Worm (Caenorhabditis elegans) whole organism, late embryonic: ENCODE measurements around the gene C33G8.2.

Experiments used
- C38D4.7 ChIP-seq: fragments of 200-800 bp; sonication (Bioruptor generic); optimal IDR thresholded peaks from 2 replicates; lab custom pipeline; 2018; ENCODE audit warnings: mild to moderate bottlenecking, missing genetic modification characterization, moderate library complexity, missing compliant biosample characterization
- F13H6.1 ChIP-seq: sonication (generic microtip); optimal IDR thresholded peaks from 2 replicates; lab custom pipeline; 2016; ENCODE audit warnings: missing genetic modification characterization, missing compliant biosample characterization
- T23F11.4 ChIP-seq: fragments of 200-800 bp; sonication (Bioruptor generic); optimal IDR thresholded peaks from 2 replicates; lab custom pipeline; 2018; ENCODE audit warnings: mild to moderate bottlenecking, missing genetic modification characterization, missing compliant biosample characterization
- Y22D7AL.16 ChIP-seq: sonication (generic microtip); optimal IDR thresholded peaks from 2 replicates; lab custom pipeline; 2016; ENCODE audit warnings: missing genetic modification characterization, missing compliant biosample characterization
- ahr-1 ChIP-seq: sonication (generic microtip); optimal IDR thresholded peaks from 2 replicates; lab custom pipeline; 2016; ENCODE audit warnings: missing genetic modification characterization, missing compliant biosample characterization
- ama-1 ChIP-seq: fragments of 150-350 bp; optimal IDR thresholded peaks from 2 replicates; lab custom pipeline; 2014
- ceh-14 ChIP-seq: sonication (generic microtip); optimal IDR thresholded peaks from 2 replicates; lab custom pipeline; 2016; ENCODE audit warnings: missing genotype, missing genetic modification characterization, missing compliant biosample characterization
- ceh-19 ChIP-seq: fragments of 200-800 bp; sonication (Bioruptor generic); optimal IDR thresholded peaks from 2 replicates; lab custom pipeline; 2018; ENCODE audit warnings: mild to moderate bottlenecking, missing genetic modification characterization, missing compliant biosample characterization
- ceh-22 ChIP-seq: sonication (generic microtip); optimal IDR thresholded peaks from 2 replicates; lab custom pipeline; 2017; ENCODE audit warnings: missing biosample characterization, missing genetic modification characterization
- ceh-24 ChIP-seq: sonication (generic microtip); optimal IDR thresholded peaks from 2 replicates; lab custom pipeline; 2016; ENCODE audit warnings: mild to moderate bottlenecking, missing genetic modification characterization, missing compliant biosample characterization
- ceh-30 ChIP-seq: fragments of 150-350 bp; optimal IDR thresholded peaks from 2 replicates; lab custom pipeline; 2014; ENCODE audit warnings: missing biosample characterization, missing genetic modification characterization
- ceh-31 ChIP-seq: sonication (generic microtip); optimal IDR thresholded peaks from 2 replicates; lab custom pipeline; 2016; ENCODE audit warnings: missing genetic modification characterization, missing compliant biosample characterization
- ceh-45 ChIP-seq: fragments of 200-800 bp; sonication (Bioruptor generic); IDR thresholded peaks from 2 replicates; pipeline ENCODE4 v1.3.6; 2022; ENCODE audit warnings: missing genetic modification reagents, missing genetic modification characterization, missing compliant biosample characterization
- ceh-6 ChIP-seq: fragments of 200-800 bp; sonication (Bioruptor generic); optimal IDR thresholded peaks from 2 replicates; lab custom pipeline; 2018; ENCODE audit warnings: mild to moderate bottlenecking, missing genetic modification characterization, missing compliant biosample characterization
- dve-1 ChIP-seq: sonication (generic microtip); optimal IDR thresholded peaks from 2 replicates; lab custom pipeline; 2017; ENCODE audit warnings: antibody characterized with exemption, mild to moderate bottlenecking, missing genetic modification characterization, missing compliant biosample characterization
- elt-2 ChIP-seq: sonication (generic microtip); optimal IDR thresholded peaks from 2 replicates; lab custom pipeline; 2016; ENCODE audit warnings: missing genetic modification reagents, missing genetic modification characterization, missing compliant biosample characterization
- ets-4 ChIP-seq: sonication (generic microtip); optimal IDR thresholded peaks from 2 replicates; lab custom pipeline; 2016; ENCODE audit warnings: missing genetic modification characterization, missing compliant biosample characterization
- fax-1 ChIP-seq: sonication (generic microtip); optimal IDR thresholded peaks from 2 replicates; lab custom pipeline; 2016; ENCODE audit warnings: missing genotype, missing genetic modification characterization, missing compliant biosample characterization
- fkh-6 ChIP-seq: sonication (generic microtip); optimal IDR thresholded peaks from 2 replicates; lab custom pipeline; 2016; ENCODE audit warnings: missing genetic modification characterization, missing compliant biosample characterization
- hlh-13 ChIP-seq: fragments of 200-800 bp; sonication (Bioruptor generic); optimal IDR thresholded peaks from 2 replicates; lab custom pipeline; 2018; ENCODE audit warnings: mild to moderate bottlenecking, missing genetic modification characterization, missing compliant biosample characterization
- hlh-15 ChIP-seq: sonication (generic microtip); optimal IDR thresholded peaks from 2 replicates; lab custom pipeline; 2016; ENCODE audit warnings: missing genetic modification characterization, missing compliant biosample characterization
- lin-11 ChIP-seq: fragments of 200-800 bp; sonication (Bioruptor generic); optimal IDR thresholded peaks from 2 replicates; lab custom pipeline; 2018; ENCODE audit warnings: mild to moderate bottlenecking, missing genetic modification characterization, missing compliant biosample characterization
- madf-2 ChIP-seq: sonication (generic microtip); optimal IDR thresholded peaks from 2 replicates; lab custom pipeline; 2017; ENCODE audit warnings: missing genetic modification characterization, missing compliant biosample characterization
- mec-3 ChIP-seq: sonication (generic microtip); optimal IDR thresholded peaks from 2 replicates; lab custom pipeline; 2016; ENCODE audit warnings: borderline replicate concordance, missing genetic modification characterization, missing compliant biosample characterization
- nfya-1 ChIP-seq: sonication (generic microtip); optimal IDR thresholded peaks from 2 replicates; lab custom pipeline; 2017; ENCODE audit warnings: missing genetic modification characterization, mild to moderate bottlenecking, missing compliant biosample characterization, antibody characterized with exemption, moderate library complexity
- nhr-11 ChIP-seq: fragments of 150-350 bp; optimal IDR thresholded peaks from 2 replicates; lab custom pipeline; 2014; ENCODE audit warnings: missing biosample characterization, missing genetic modification characterization
- npax-4 ChIP-seq: sonication (generic microtip); optimal IDR thresholded peaks from 2 replicates; lab custom pipeline; 2016; ENCODE audit warnings: missing genetic modification characterization, missing compliant biosample characterization
- odd-2 ChIP-seq: sonication (generic microtip); optimal IDR thresholded peaks from 2 replicates; lab custom pipeline; 2017; ENCODE audit warnings: antibody characterized with exemption, mild to moderate bottlenecking, missing genetic modification characterization, missing compliant biosample characterization
- pag-3 ChIP-seq: sonication (generic microtip); optimal IDR thresholded peaks from 2 replicates; lab custom pipeline; 2016; ENCODE audit warnings: missing compliant biosample characterization, missing genetic modification characterization, borderline replicate concordance
- pat-9 ChIP-seq: fragments of 200-800 bp; sonication (Bioruptor generic); optimal IDR thresholded peaks from 2 replicates; lab custom pipeline; 2018; ENCODE audit warnings: mild to moderate bottlenecking, missing genetic modification characterization, moderate library complexity, missing compliant biosample characterization
- rnt-1 ChIP-seq: sonication (generic microtip); optimal IDR thresholded peaks from 2 replicates; lab custom pipeline; 2016; ENCODE audit warnings: missing genetic modification characterization, missing compliant biosample characterization
- sdc-2 ChIP-seq: sonication (generic microtip); optimal IDR thresholded peaks from 2 replicates; lab custom pipeline; 2016; ENCODE audit warnings: missing genotype, missing genetic modification characterization, missing compliant biosample characterization
- sox-2 ChIP-seq: fragments of 200-800 bp; sonication (Bioruptor generic); IDR thresholded peaks from 2 replicates; pipeline ENCODE4 v1.3.6; 2022; ENCODE audit warnings: missing genetic modification reagents, missing genetic modification characterization, missing compliant biosample characterization
- tbx-2 ChIP-seq: sonication (generic microtip); optimal IDR thresholded peaks from 2 replicates; lab custom pipeline; 2016; ENCODE audit warnings: missing genetic modification characterization, missing compliant biosample characterization
- tbx-7 ChIP-seq: sonication (generic microtip); optimal IDR thresholded peaks from 2 replicates; lab custom pipeline; 2016; ENCODE audit warnings: missing genotype, missing genetic modification characterization, missing compliant biosample characterization
- unc-3 ChIP-seq, 2 experiments: fragments of 200-800 bp in 1 of 2; sonication (Bioruptor generic) in 1 of 2; sonication (generic microtip) in 1 of 2; conservative IDR thresholded peaks in 1 of 2; optimal IDR thresholded peaks in 1 of 2; 2 replicates each; pipeline versions ENCODE4 v1.3.6 to Lab custom; 2016 to 2022; ENCODE audit warnings: missing compliant biosample characterization in 2 of 2, missing genetic modification characterization in 2 of 2, missing genetic modification reagents in 1 of 2
- unc-42 ChIP-seq: sonication (generic microtip); optimal IDR thresholded peaks from 2 replicates; lab custom pipeline; 2016; ENCODE audit warnings: missing genotype, missing genetic modification characterization, missing compliant biosample characterization
- unc-55 ChIP-seq: sonication (generic microtip); optimal IDR thresholded peaks from 2 replicates; lab custom pipeline; 2017; ENCODE audit warnings: missing biosample characterization, missing genetic modification reagents, missing genetic modification characterization
- unc-86 ChIP-seq: sonication (generic microtip); optimal IDR thresholded peaks from 2 replicates; lab custom pipeline; 2016; ENCODE audit warnings: missing genetic modification characterization, missing compliant biosample characterization
- ztf-16 ChIP-seq: sonication (generic microtip); optimal IDR thresholded peaks from 2 replicates; lab custom pipeline; 2017; ENCODE audit warnings: missing genetic modification characterization, missing compliant biosample characterization

Gene C33G8.2

DNA sequence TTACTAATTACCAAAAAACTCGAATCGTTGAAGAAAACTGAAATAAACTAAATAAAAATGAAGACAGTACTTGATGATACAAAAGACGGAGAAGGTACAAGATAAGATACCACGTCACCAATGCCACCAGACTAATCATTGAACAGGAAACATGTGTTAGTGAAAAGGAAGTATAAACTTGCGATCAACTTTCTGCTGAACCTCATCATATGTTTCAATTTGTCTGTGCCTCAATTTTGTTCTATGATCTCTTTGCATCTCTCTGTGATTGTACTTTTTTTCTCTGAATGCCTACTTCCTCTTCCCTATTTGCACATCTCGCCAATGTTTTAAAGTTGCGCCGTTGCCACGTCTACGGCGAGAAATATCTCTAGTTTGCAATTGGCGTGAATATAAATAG is 15.6 kb upstream of the C33G8.2 start:
- no peak for TF ChIP-seq ceh-30
- no peak for TF ChIP-seq ceh-24 (tag; lab: Kevin White, UChicago)
- TF ChIP-seq tbx-2, result no peak
- TF ChIP-seq hlh-15 (tag; lab: Kevin White, UChicago), result no peak
- no peak for TF ChIP-seq Y22D7AL.16 (tag; lab: Kevin White, UChicago)
- TF ChIP-seq ahr-1, result no peak
- TF ChIP-seq madf-2 (tag; lab: Kevin White, UChicago), result no peak
- TF ChIP-seq ceh-6 (GFP tag; lab: Kevin White, UChicago), result no peak
- TF ChIP-seq unc-86, result no peak
- no peak for TF ChIP-seq C38D4.7 (GFP tag; lab: Kevin White, UChicago)

DNA sequence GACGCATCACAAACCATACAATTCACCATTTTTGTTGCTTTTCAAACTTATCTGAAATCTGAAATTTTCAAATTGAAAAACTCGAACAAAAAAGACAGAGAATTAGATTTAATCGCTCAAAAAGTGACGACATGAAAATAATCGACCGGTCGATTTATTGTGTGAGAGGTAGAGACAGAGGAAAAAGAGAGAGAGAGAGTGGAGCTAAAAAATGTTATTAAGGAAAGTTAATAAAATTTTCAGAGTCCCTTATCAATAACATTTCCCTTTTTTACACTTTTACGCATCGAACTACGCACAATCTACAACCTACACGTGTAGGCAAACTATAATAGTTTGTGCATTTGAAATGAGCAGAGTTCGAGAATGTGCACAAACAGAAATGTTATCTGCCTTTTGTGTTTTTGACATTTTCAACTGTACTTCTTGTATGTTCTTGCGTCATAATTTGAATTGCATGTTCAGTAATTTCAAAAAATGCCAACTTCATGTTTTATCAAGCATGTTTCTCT is 12.5 kb upstream of the C33G8.2 start, which contains the start of gene nhr-107:
Gene nhr-107, minus strand, starts transcription at position 51 of the 512 bp plus-strand sequence.
- TF ChIP-seq odd-2 (tag; lab: Kevin White, UChicago), result no peak
- no peak for TF ChIP-seq hlh-13 (GFP tag; lab: Kevin White, UChicago)
- TF ChIP-seq unc-3 (GFP tag; conservative IDR thresholded peaks at IDR 0.05; lab: Robert Waterston, UW), result no peak
- no peak for TF ChIP-seq unc-3 (tag; optimal IDR thresholded peaks at IDR 0.05; lab: Kevin White, UChicago)
- TF ChIP-seq unc-55, result no peak
- no peak for TF ChIP-seq F13H6.1 (tag; lab: Kevin White, UChicago)
- TF ChIP-seq mec-3, result no peak
- TF ChIP-seq unc-42 (tag; lab: Kevin White, UChicago), result no peak
- TF ChIP-seq pag-3 (tag; lab: Kevin White, UChicago), result no peak
- TF ChIP-seq ceh-31 (tag; lab: Kevin White, UChicago), result no peak
- TF ChIP-seq lin-11 (tag; lab: Kevin White, UChicago), result no peak
- TF ChIP-seq ceh-45 (GFP tag; lab: Robert Waterston, UW), result no peak
- no peak for TF ChIP-seq Y22D7AL.16 (tag; lab: Kevin White, UChicago)
- TF ChIP-seq ceh-14 (tag; lab: Kevin White, UChicago), result no peak
- no peak for TF ChIP-seq ama-1 (lab: Kevin White, UChicago)
- TF ChIP-seq npax-4 (tag; lab: Kevin White, UChicago), result no peak
- no peak for TF ChIP-seq ceh-19 (GFP tag; lab: Kevin White, UChicago)
- TF ChIP-seq ztf-16 (tag; lab: Kevin White, UChicago), result no peak
- no peak for TF ChIP-seq rnt-1 (tag; lab: Kevin White, UChicago)
- no peak for TF ChIP-seq tbx-2
- TF ChIP-seq dve-1, result no peak

DNA sequence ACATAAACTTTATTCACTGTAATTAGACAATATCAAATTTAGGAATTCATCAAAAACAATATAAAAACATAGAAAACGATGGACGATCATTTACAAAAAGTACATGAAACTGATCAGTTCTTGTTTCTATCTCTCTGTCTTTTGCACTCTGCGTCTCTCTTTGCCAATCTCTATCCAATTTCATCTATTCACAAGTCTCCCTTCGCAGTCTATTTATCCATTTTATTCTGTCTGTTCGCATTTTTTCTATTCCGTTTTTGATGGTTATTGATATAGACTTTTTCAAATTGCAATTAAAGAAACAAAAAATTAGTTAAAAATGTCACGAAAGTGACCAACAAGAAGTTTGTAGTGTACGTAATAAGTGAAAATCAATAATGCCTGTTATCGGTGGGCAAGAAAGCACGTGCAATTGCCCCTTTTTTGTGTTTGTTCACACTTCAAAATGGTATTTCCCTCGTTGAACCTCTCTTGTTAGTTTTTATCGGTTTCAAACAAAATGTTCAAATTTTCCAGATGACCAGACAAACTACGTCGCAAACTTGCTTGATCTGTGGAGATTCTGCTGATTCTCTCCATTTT is 11.2 kb upstream of the C33G8.2 start, which contains the start of gene nhr-42:
Gene nhr-42, plus strand, starts transcription at position 517 of the 582 bp plus-strand sequence.
- TF ChIP-seq odd-2 (tag; lab: Kevin White, UChicago) (no peak), nfya-1 (tag; lab: Kevin White, UChicago) (no peak), pag-3 (tag; lab: Kevin White, UChicago) (no peak)

DNA sequence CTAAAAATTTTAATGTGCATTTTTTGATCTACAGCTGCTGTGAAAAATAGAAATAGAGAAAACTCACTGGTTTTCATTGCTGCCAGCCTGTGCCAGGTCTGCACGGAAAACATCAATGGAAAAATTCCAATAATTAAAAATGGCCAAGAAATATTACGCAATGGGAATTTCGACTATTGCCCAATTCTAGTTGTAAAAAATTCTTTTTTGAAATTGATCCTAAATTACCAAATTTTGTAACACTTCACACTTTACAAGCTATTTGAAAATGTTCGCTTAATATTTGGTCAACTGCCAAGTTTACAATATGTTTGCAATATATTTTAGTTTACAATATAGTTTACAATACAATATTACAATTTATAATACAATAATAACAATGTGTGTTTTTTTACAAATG is 8.8 kb upstream of the C33G8.2 start:
- TF ChIP-seq unc-86 (no peak), ceh-30 (no peak), sdc-2 (tag; lab: Kevin White, UChicago) (no peak), pat-9 (no peak), dve-1 (no peak), fax-1 (no peak), tbx-2 (no peak), ztf-16 (tag; lab: Kevin White, UChicago) (no peak), ets-4 (tag; lab: Kevin White, UChicago) (no peak)

DNA sequence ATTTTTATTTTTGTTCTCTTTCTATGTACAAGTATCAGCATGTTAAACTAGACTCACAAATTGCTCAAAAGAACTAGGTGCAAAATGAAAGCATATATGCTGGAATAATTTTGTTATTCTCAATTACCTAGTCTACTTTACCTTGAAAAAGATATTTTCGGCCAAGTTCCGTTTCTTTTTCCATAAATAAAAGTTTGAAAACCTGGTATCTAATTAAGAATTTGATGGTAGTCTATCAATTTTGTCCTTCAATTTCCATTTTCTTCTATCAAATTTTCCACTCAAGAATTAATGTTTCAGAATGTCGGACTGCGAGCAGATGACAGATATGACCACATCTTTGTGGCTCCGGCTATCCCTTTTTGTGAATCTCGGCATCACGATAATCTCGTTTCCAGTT is 5.7 kb upstream of the C33G8.2 start, which contains the start of gene srab-4:
Gene srab-4, plus strand, starts transcription at position 301 of the 400 bp plus-strand sequence.
- TF ChIP-seq fkh-6, result no peak
- TF ChIP-seq madf-2 (tag; lab: Kevin White, UChicago), result no peak
- no peak for TF ChIP-seq ceh-22 (tag; lab: Kevin White, UChicago)
- TF ChIP-seq elt-2 (tag; lab: Kevin White, UChicago), result no peak
- TF ChIP-seq T23F11.4, result no peak
- no peak for TF ChIP-seq tbx-7
- TF ChIP-seq unc-3 (GFP tag; conservative IDR thresholded peaks at IDR 0.05; lab: Robert Waterston, UW), result no peak
- no peak for TF ChIP-seq unc-3 (tag; optimal IDR thresholded peaks at IDR 0.05; lab: Kevin White, UChicago)
- no peak for TF ChIP-seq sox-2 (GFP tag; lab: Robert Waterston, UW)
- TF ChIP-seq nhr-11 (tag; lab: Kevin White, UChicago), result no peak
